Worm (Caenorhabditis elegans): ENCODE measurements around the gene C14C10.1.

The C14C10.1 gene

ce11 chrV:12637238-12637690 is 49.1 kb downstream of the C14C10.1 start, which contains the start of gene F56H9.2 (continued):
- no peak for TF ChIP-seq dmd-8 (GFP tag; IDR thresholded peaks at IDR 0.05)
- TF ChIP-seq mdt-29 (GFP tag; IDR thresholded peaks at IDR 0.05), result peak; percentile 36; the same call in 1 of the 2 replicates
- TF ChIP-seq dmd-6 (GFP tag; IDR thresholded peaks at IDR 0.05), result peak; percentile 98
- TF ChIP-seq Y48G9A.11 (GFP tag; IDR thresholded peaks at IDR 0.05), result no peak
- peak; percentile 73 for TF ChIP-seq ceh-20 (GFP tag; IDR thresholded peaks at IDR 0.05)
- TF ChIP-seq pqm-1 (tag; optimal IDR thresholded peaks at IDR 0.05), result no peak
- peak; percentile 94 for TF ChIP-seq mxl-3 (GFP tag; optimal IDR thresholded peaks at IDR 0.05)
- no peak; the same call in 1 of the 2 replicates for TF ChIP-seq zfp-3 (GFP tag; conservative IDR thresholded peaks at IDR 0.05)
- no peak for TF ChIP-seq zip-11 (GFP tag; IDR thresholded peaks at IDR 0.05)
- TF ChIP-seq lin-38 (GFP tag; IDR thresholded peaks at IDR 0.05), result no peak
- peak; percentile 51 for TF ChIP-seq nhr-28 (tag; optimal IDR thresholded peaks at IDR 0.05)
- peak; percentile 97 for TF ChIP-seq aha-1 (tag)
- TF ChIP-seq lir-3 (tag; optimal IDR thresholded peaks at IDR 0.05), result no peak
- TF ChIP-seq ztf-7 (tag; optimal IDR thresholded peaks at IDR 0.05), result peak; percentile 50
- no peak for TF ChIP-seq nhr-42 (GFP tag; IDR thresholded peaks at IDR 0.05)
- TF ChIP-seq nhr-11 (tag; optimal IDR thresholded peaks at IDR 0.05), result peak; percentile 28
- no peak for TF ChIP-seq sdz-12 (GFP tag; optimal IDR thresholded peaks at IDR 0.05)
- TF ChIP-seq nhr-102 (tag; optimal IDR thresholded peaks at IDR 0.05), result peak; percentile 66
- no peak for TF ChIP-seq tag-97 (GFP tag; IDR thresholded peaks at IDR 0.05)
- TF ChIP-seq nhr-48 (tag; optimal IDR thresholded peaks at IDR 0.05), result peak; percentile 96
- TF ChIP-seq T26A8.4 (GFP tag; IDR thresholded peaks at IDR 0.05), result no peak
- TF ChIP-seq ama-1 (optimal IDR thresholded peaks at IDR 0.05), result peak; percentile 69
- no peak for TF ChIP-seq snpc-1.2 (GFP tag; IDR thresholded peaks at IDR 0.05)
- no peak for TF ChIP-seq F49E8.2 (tag; optimal IDR thresholded peaks at IDR 0.05; ENCODE audit: borderline replicate concordance)
- TF ChIP-seq F44E2.7 (GFP tag; IDR thresholded peaks at IDR 0.05), result no peak
- TF ChIP-seq ctbp-1 (GFP tag; IDR thresholded peaks at IDR 0.05), result 0 out of 2 replicates have a peak, but pooled peaks have one; percentile 12
- peak in 1 of 2 experiments; percentile 30 for TF ChIP-seq hif-1 (tag; optimal IDR thresholded peaks at IDR 0.05)
- TF ChIP-seq Y5F2A.4 (GFP tag; optimal IDR thresholded peaks at IDR 0.05), result no peak
- TF ChIP-seq lin-15B (tag; optimal IDR thresholded peaks at IDR 0.05), result no peak
- peak; percentile 52 to 55 for TF ChIP-seq daf-16 (GFP tag; optimal IDR thresholded peaks at IDR 0.05)
- TF ChIP-seq daf-16 (tag; optimal IDR thresholded peaks at IDR 0.05), result peak; percentile 94
- no peak for TF ChIP-seq snpc-4 (tag; optimal IDR thresholded peaks at IDR 0.05)
- no peak for TF ChIP-seq ceh-28 (tag; optimal IDR thresholded peaks at IDR 0.05)
- peak; percentile 59 for TF ChIP-seq nhr-77 (tag; optimal IDR thresholded peaks at IDR 0.05)
- peak; percentile 80; the same call in 1 of the 2 replicates for TF ChIP-seq tra-1 (GFP tag; IDR thresholded peaks at IDR 0.05)
- peak; percentile 99 for TF ChIP-seq mxl-2 (GFP tag; conservative IDR thresholded peaks at IDR 0.05)
- peak; percentile 94 for TF ChIP-seq hlh-30 (tag; optimal IDR thresholded peaks at IDR 0.05; ENCODE audit: insufficient read depth)
- TF ChIP-seq zag-1 (tag; optimal IDR thresholded peaks at IDR 0.05), result no peak
- no peak for TF ChIP-seq ztf-11 (tag; optimal IDR thresholded peaks at IDR 0.05)
- TF ChIP-seq lin-13 (GFP tag; optimal IDR thresholded peaks at IDR 0.05), result peak; percentile 8
- no peak for TF ChIP-seq F10B5.3 (tag; optimal IDR thresholded peaks at IDR 0.05)
- no peak for TF ChIP-seq ceh-44 (GFP tag; IDR thresholded peaks at IDR 0.05)
- no peak for TF ChIP-seq fkh-10 (GFP tag; optimal IDR thresholded peaks at IDR 0.05)
- TF ChIP-seq jun-1 (tag; optimal IDR thresholded peaks at IDR 0.05), result peak; percentile 23
- peak; percentile 59 to 60 for TF ChIP-seq lsy-2 (tag; optimal IDR thresholded peaks at IDR 0.05)
- no peak for TF ChIP-seq R02D3.7 (tag; optimal IDR thresholded peaks at IDR 0.05)
- peak; percentile 40 for TF ChIP-seq dpl-1 (GFP tag; optimal IDR thresholded peaks at IDR 0.05)
- peak; percentile 86 for TF ChIP-seq dve-1 (tag; optimal IDR thresholded peaks at IDR 0.05; ENCODE audit: insufficient read depth)
- no peak for TF ChIP-seq attf-4 (tag; optimal IDR thresholded peaks at IDR 0.05)
- TF ChIP-seq fos-1 (tag; optimal IDR thresholded peaks at IDR 0.05), result no peak
- peak; percentile 76 for TF ChIP-seq gei-8 (GFP tag; optimal IDR thresholded peaks at IDR 0.05)
- no peak for TF ChIP-seq arid-1 (GFP tag; conservative IDR thresholded peaks at IDR 0.05)
- no peak for TF ChIP-seq unc-39 (tag; optimal IDR thresholded peaks at IDR 0.05)

Data from whole organism, L4 larva.